Worm (Caenorhabditis elegans): ENCODE results near the gene F41C6.7.
"Not testable (repeated sequence)": the region's sequence is repeated elsewhere in the genome, so short reads cannot be mapped to it uniquely, and the experiment has no call there.

Gene F41C6.7

ce11 chrX:6888208-6888607 is 3.1 kb upstream of the F41C6.7 start:
- TF ChIP-seq unc-62 (GFP tag; optimal IDR thresholded peaks at IDR 0.05 in 1 of 2) (peak in 1 of 2 experiments; percentile 63), unc-62 (tag; optimal IDR thresholded peaks at IDR 0.05) (no peak), D1046.2 (GFP tag; IDR thresholded peaks at IDR 0.05) (no peak)

- TF ChIP-seq lin-38 (GFP tag; IDR thresholded peaks at IDR 0.05) (no peak), php-3 (GFP tag; IDR thresholded peaks at IDR 0.05) (peak; percentile 49; the same call in 1 of the 2 replicates), rbr-2 (tag; optimal IDR thresholded peaks at IDR 0.05) (no peak), ama-1 (optimal IDR thresholded peaks at IDR 0.05) (no peak), nhr-77 (tag; optimal IDR thresholded peaks at IDR 0.05) (no peak), R02D3.7 (tag; optimal IDR thresholded peaks at IDR 0.05) (no peak), Y5F2A.4 (GFP tag; optimal IDR thresholded peaks at IDR 0.05) (no peak), hmg-1.1 (GFP tag; IDR thresholded peaks at IDR 0.05) (no peak), dve-1 (tag; optimal IDR thresholded peaks at IDR 0.05; ENCODE audit: insufficient read depth) (peak; percentile 41), fkh-10 (GFP tag; optimal IDR thresholded peaks at IDR 0.05) (no peak), snpc-4 (tag; optimal IDR thresholded peaks at IDR 0.05) (no peak), F26F4.8 (GFP tag; conservative IDR thresholded peaks at IDR 0.05) (no peak), lin-1 (GFP tag; IDR thresholded peaks at IDR 0.05) (no peak), mxl-3 (GFP tag; optimal IDR thresholded peaks at IDR 0.05) (no peak), daf-16 (GFP tag; optimal IDR thresholded peaks at IDR 0.05) (no peak), daf-16 (tag; optimal IDR thresholded peaks at IDR 0.05) (peak; percentile 95)
Observed at ce11 chrX:6884439-6884838, 638 bp downstream of the F41C6.7 start.

- TF ChIP-seq Y105C5A.15 (GFP tag; IDR thresholded peaks at IDR 0.05); ZK546.5 (tag; optimal IDR thresholded peaks at IDR 0.05); ceh-20 (GFP tag; IDR thresholded peaks at IDR 0.05): not testable (repeated sequence)
Observed at ce11 chrX:6881795-6882194, 3.3 kb downstream of the F41C6.7 start, which contains the start of gene F41C6.6. TSS of gene F41C6.6 (minus strand) at chrX:6881895.

ce11 chrX:6877436-6877835 is 7.6 kb downstream of the F41C6.7 start, which contains the start of gene col-173:
TSS of gene col-173 (minus strand) at chrX:6877536.
- no peak for TF ChIP-seq F49E8.2 (tag; optimal IDR thresholded peaks at IDR 0.05; ENCODE audit: borderline replicate concordance)
- TF ChIP-seq nhr-25 (tag; optimal IDR thresholded peaks at IDR 0.05; ENCODE audit: borderline replicate concordance, insufficient read depth), result no peak
- no peak for TF ChIP-seq mes-2 (tag; optimal IDR thresholded peaks at IDR 0.05; ENCODE audit: poor library complexity, severe bottlenecking)
- peak in 1 of 2 experiments; percentile 83 for TF ChIP-seq unc-62 (GFP tag; optimal IDR thresholded peaks at IDR 0.05 in 1 of 2)
- no peak for TF ChIP-seq unc-62 (tag; optimal IDR thresholded peaks at IDR 0.05)
- no peak for TF ChIP-seq egl-27 (tag; optimal IDR thresholded peaks at IDR 0.05)

- TF ChIP-seq lir-3 (tag; optimal IDR thresholded peaks at IDR 0.05) (no peak), rbr-2 (tag; optimal IDR thresholded peaks at IDR 0.05) (no peak), tra-1 (GFP tag; IDR thresholded peaks at IDR 0.05) (no peak), dve-1 (tag; optimal IDR thresholded peaks at IDR 0.05; ENCODE audit: insufficient read depth) (no peak), nhr-10 (tag; optimal IDR thresholded peaks at IDR 0.05) (no peak), set-16 (GFP tag; IDR thresholded peaks at IDR 0.05) (peak; percentile 80), saeg-2 (GFP tag; IDR thresholded peaks at IDR 0.05) (no peak), duxl-1 (tag; optimal IDR thresholded peaks at IDR 0.05; ENCODE audit: poor library complexity) (no peak), cey-2 (tag; optimal IDR thresholded peaks at IDR 0.05; ENCODE audit: borderline replicate concordance, insufficient read depth) (no peak), dmd-9 (GFP tag; IDR thresholded peaks at IDR 0.05) (no peak), Y5F2A.4 (GFP tag; optimal IDR thresholded peaks at IDR 0.05) (no peak), arid-1 (GFP tag; conservative IDR thresholded peaks at IDR 0.05) (no peak), nhr-41 (GFP tag; IDR thresholded peaks at IDR 0.05) (no peak), unc-62 (GFP tag; optimal IDR thresholded peaks at IDR 0.05 in 1 of 2) (peak in 1 of 2 experiments; percentile 0), unc-62 (tag; optimal IDR thresholded peaks at IDR 0.05) (no peak), jun-1 (tag; optimal IDR thresholded peaks at IDR 0.05) (no peak), Y105C5A.15 (GFP tag; IDR thresholded peaks at IDR 0.05) (no peak), dpl-1 (GFP tag; optimal IDR thresholded peaks at IDR 0.05) (no peak)
Observed at ce11 chrX:6875273-6875672, 9.8 kb downstream of the F41C6.7 start.

Measured in whole organism, L4 larva.